Worm (Caenorhabditis elegans): Measurements from ENCODE around the gene pud-1.2.

Gene pud-1.2

DNA sequence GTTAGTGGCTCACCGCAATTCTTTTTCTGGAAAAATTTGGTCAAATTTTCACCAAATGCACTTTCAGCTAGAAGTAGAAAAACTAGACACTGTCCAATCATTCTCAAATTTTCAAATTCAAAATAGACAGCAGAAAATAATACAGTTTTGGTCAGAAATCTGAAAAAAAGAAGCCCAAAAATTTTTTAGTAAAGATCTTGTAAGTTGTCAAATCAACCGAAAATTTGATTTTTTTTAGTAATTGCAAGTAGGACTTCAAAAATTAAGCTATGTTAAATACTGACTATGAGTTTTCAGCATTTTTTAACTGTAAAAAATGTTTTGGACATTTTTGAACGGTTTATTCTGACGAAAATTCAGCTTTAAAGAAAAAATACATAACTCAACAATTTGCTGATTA is 21.5 kb downstream of the pud-1.2 start, which contains the start of gene Y19D10B.8:
Y19D10B.8 (minus strand) TSS at position 101 of the 400 bp plus-strand sequence.
- TF ChIP-seq C38D4.7 (GFP tag; optimal IDR thresholded peaks at IDR 0.05) (no peak), fax-1 (tag; optimal IDR thresholded peaks at IDR 0.05) (no peak), sox-2 (GFP tag; IDR thresholded peaks at IDR 0.05) (no peak)

DNA sequence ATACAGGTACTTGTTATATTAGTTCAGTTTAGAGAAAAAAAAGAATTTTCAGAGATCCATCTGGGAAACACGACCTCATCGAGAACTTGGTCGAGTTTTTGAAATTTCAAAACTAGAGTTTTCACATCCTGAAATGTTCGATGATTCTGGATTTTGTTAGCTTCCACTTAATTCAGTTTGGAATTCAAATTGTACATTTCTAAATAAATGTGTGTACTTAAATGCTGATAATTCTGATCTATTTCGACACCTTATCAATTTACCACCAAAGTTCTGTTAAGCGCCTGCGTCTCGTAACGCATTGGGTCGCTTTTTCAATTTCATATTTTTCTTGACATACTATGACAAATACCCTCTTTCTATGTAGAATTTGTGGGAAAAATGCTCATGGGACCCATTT is 27.8 kb downstream of the pud-1.2 start, which contains the start of gene nhr-226:
nhr-226 (plus strand) TSS at position 301 of the 400 bp plus-strand sequence.
- TF ChIP-seq syd-9 (tag; optimal IDR thresholded peaks at IDR 0.05) (no peak), tbx-7 (tag; optimal IDR thresholded peaks at IDR 0.05) (no peak), fax-1 (tag; optimal IDR thresholded peaks at IDR 0.05) (no peak), elt-4 (tag; optimal IDR thresholded peaks at IDR 0.05) (no peak), npax-4 (tag; optimal IDR thresholded peaks at IDR 0.05) (no peak), ceh-30 (tag; optimal IDR thresholded peaks at IDR 0.05) (no peak), elt-2 (tag; optimal IDR thresholded peaks at IDR 0.05) (no peak), hlh-8 (tag; optimal IDR thresholded peaks at IDR 0.05) (no peak), ceh-48 (tag; optimal IDR thresholded peaks at IDR 0.05) (no peak), mec-3 (tag; optimal IDR thresholded peaks at IDR 0.05; ENCODE audit: borderline replicate concordance) (no peak), ref-2 (tag; optimal IDR thresholded peaks at IDR 0.05) (no peak), Y22D7AL.16 (tag; optimal IDR thresholded peaks at IDR 0.05) (no peak), dmd-4 (tag; optimal IDR thresholded peaks at IDR 0.05; ENCODE audit: borderline replicate concordance) (no peak), F13H6.1 (tag; optimal IDR thresholded peaks at IDR 0.05) (no peak), unc-3 (GFP tag; conservative IDR thresholded peaks at IDR 0.05) (no peak), unc-3 (tag; optimal IDR thresholded peaks at IDR 0.05) (no peak), unc-42 (tag; optimal IDR thresholded peaks at IDR 0.05) (no peak), pqm-1 (tag; optimal IDR thresholded peaks at IDR 0.05) (no peak), pros-1 (tag; optimal IDR thresholded peaks at IDR 0.05) (no peak), eyg-1 (tag; optimal IDR thresholded peaks at IDR 0.05) (no peak)

DNA sequence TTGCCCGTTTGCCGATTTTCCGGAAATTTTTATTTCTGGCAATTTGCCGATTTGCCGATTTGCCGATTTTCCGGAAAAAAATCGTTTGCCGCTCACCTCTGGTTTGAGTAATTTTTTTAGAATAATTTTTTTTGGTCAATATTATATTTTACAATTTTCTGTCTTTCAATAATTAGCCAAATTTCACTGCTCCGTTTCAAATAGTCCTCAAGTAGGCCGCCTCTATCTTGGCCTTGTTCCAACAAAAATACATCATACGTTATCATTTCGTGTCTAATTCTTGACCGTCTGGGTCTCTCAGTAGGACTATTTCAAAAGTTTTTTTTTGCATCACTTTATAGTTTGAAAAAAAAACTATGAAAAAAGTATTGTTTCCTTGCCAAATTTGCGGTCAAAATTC is 30.1 kb downstream of the pud-1.2 start, which contains the start of gene nhr-115:
nhr-115 (plus strand) TSS at position 301 of the 400 bp plus-strand sequence.
- TF ChIP-seq hlh-15 (tag; optimal IDR thresholded peaks at IDR 0.05) (no peak), fkh-6 (tag; optimal IDR thresholded peaks at IDR 0.05) (no peak), pat-9 (tag; optimal IDR thresholded peaks at IDR 0.05) (no peak), unc-55 (GFP tag; optimal IDR thresholded peaks at IDR 0.05) (no peak), rnt-1 (tag; optimal IDR thresholded peaks at IDR 0.05) (no peak), mec-3 (tag; optimal IDR thresholded peaks at IDR 0.05; ENCODE audit: borderline replicate concordance) (no peak), K02D7.2 (tag; optimal IDR thresholded peaks at IDR 0.05) (no peak), ceh-45 (GFP tag; IDR thresholded peaks at IDR 0.05) (no peak), ceh-9 (tag; optimal IDR thresholded peaks at IDR 0.05) (no peak), ceh-24 (tag; optimal IDR thresholded peaks at IDR 0.05) (no peak), pqm-1 (tag; optimal IDR thresholded peaks at IDR 0.05) (no peak), nhr-232 (tag; optimal IDR thresholded peaks at IDR 0.05) (no peak), syd-9 (tag; optimal IDR thresholded peaks at IDR 0.05) (no peak), sox-2 (GFP tag; IDR thresholded peaks at IDR 0.05) (no peak), K09A11.1 (tag; optimal IDR thresholded peaks at IDR 0.05; ENCODE audit: insufficient read depth) (no peak), madf-2 (tag; optimal IDR thresholded peaks at IDR 0.05) (no peak), sox-4 (tag; optimal IDR thresholded peaks at IDR 0.05) (no peak), hlh-13 (GFP tag; optimal IDR thresholded peaks at IDR 0.05) (no peak), ceh-2 (tag; optimal IDR thresholded peaks at IDR 0.05) (no peak), hlh-6 (tag; optimal IDR thresholded peaks at IDR 0.05) (no peak)

DNA sequence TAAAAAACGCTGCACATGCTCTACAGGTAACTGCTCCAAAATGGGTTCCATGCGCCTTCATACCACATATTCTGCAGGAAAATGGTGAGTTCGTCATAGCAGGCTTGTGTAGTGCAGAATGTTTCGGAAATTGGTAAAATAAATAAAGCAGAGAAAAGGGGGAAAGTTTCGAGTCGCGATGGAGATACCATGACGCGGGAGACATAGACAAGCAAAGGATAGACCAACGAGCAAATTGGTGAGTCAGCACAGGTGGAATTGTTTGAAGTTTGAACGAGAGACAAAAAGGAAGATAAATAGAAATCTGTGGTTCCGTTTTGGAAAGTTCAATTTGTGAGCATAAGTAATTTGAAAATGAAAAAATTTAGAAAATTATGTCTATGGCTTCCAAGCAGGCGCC is 32.0 kb downstream of the pud-1.2 start, which contains the start of gene nhr-225:
nhr-225 (minus strand) TSS at position 146 of the 400 bp plus-strand sequence.
- TF ChIP-seq C08G9.2 (tag; optimal IDR thresholded peaks at IDR 0.05) (no peak), elt-2 (tag; optimal IDR thresholded peaks at IDR 0.05) (no peak), ceh-9 (tag; optimal IDR thresholded peaks at IDR 0.05) (no peak), unc-86 (tag; optimal IDR thresholded peaks at IDR 0.05) (no peak), C38D4.7 (GFP tag; optimal IDR thresholded peaks at IDR 0.05) (no peak), hlh-6 (tag; optimal IDR thresholded peaks at IDR 0.05) (no peak), ahr-1 (tag; optimal IDR thresholded peaks at IDR 0.05) (no peak), ztf-16 (tag; optimal IDR thresholded peaks at IDR 0.05) (no peak), ceh-6 (GFP tag; optimal IDR thresholded peaks at IDR 0.05) (no peak), sox-4 (tag; optimal IDR thresholded peaks at IDR 0.05) (no peak), gmeb-2 (tag; optimal IDR thresholded peaks at IDR 0.05) (no peak), K02D7.2 (tag; optimal IDR thresholded peaks at IDR 0.05) (no peak), ttx-3 (tag; optimal IDR thresholded peaks at IDR 0.05) (no peak), ceh-34 (tag; optimal IDR thresholded peaks at IDR 0.05) (no peak), pat-9 (tag; optimal IDR thresholded peaks at IDR 0.05) (no peak), ceh-18 (tag; optimal IDR thresholded peaks at IDR 0.05) (no peak), hlh-13 (GFP tag; optimal IDR thresholded peaks at IDR 0.05) (no peak), unc-42 (tag; optimal IDR thresholded peaks at IDR 0.05) (no peak), ceh-14 (tag; optimal IDR thresholded peaks at IDR 0.05) (no peak)

Measured in whole organism, late embryonic.